Worm (Caenorhabditis elegans) whole organism, L2 larva: Measurements from ENCODE around the gene nas-25.

Experiments
- C34F6.9 ChIP-seq: fragments of 150-350 bp; optimal IDR thresholded peaks from 2 replicates; lab custom pipeline; 2014; ENCODE audit warnings: missing biosample characterization, missing genetic modification characterization
- F13H6.1 ChIP-seq: sonication (generic microtip); optimal IDR thresholded peaks from 2 replicates; lab custom pipeline; 2016; ENCODE audit warnings: missing genetic modification characterization, missing compliant biosample characterization
- R02D3.7 ChIP-seq: fragments of 150-350 bp; optimal IDR thresholded peaks from 2 replicates; lab custom pipeline; 2014; ENCODE audit warnings: missing biosample characterization, missing genetic modification characterization
- ZK546.5 ChIP-seq: sonication (generic microtip); optimal IDR thresholded peaks from 2 replicates; lab custom pipeline; 2017; ENCODE audit warnings: missing biosample characterization, missing genetic modification characterization
- alr-1 ChIP-seq: fragments of 150-350 bp; optimal IDR thresholded peaks from 2 replicates; lab custom pipeline; 2014; ENCODE audit warnings: missing biosample characterization, missing genetic modification characterization
- aly-2 ChIP-seq: fragments of 150-350 bp; optimal IDR thresholded peaks from 2 replicates; lab custom pipeline; 2014; ENCODE audit warnings: missing biosample characterization, missing genetic modification characterization
- ama-1 ChIP-seq: fragments of 150-350 bp; optimal IDR thresholded peaks from 2 replicates; lab custom pipeline; 2018; ENCODE audit warnings: inconsistent platforms
- blmp-1 ChIP-seq: sonication (generic microtip); optimal IDR thresholded peaks from 2 replicates; lab custom pipeline; 2017; ENCODE audit warnings: missing genetic modification characterization, mild to moderate bottlenecking, missing compliant biosample characterization, antibody characterized with exemption, moderate library complexity; ENCODE audit not compliant: insufficient read depth
- ceh-82 ChIP-seq: fragments of 150-350 bp; optimal IDR thresholded peaks from 2 replicates; lab custom pipeline; 2014; ENCODE audit warnings: missing biosample characterization, missing genetic modification characterization
- crh-2 ChIP-seq: sonication (generic microtip); optimal IDR thresholded peaks from 2 replicates; lab custom pipeline; 2017; ENCODE audit warnings: missing biosample characterization, missing genetic modification characterization
- egl-27 ChIP-seq: sonication (generic microtip); optimal IDR thresholded peaks from 3 replicates; lab custom pipeline; 2017; ENCODE audit warnings: missing biosample characterization, missing genetic modification reagents, missing genetic modification characterization
- fos-1 ChIP-seq: fragments of 150-350 bp; optimal IDR thresholded peaks from 2 replicates; lab custom pipeline; 2014; ENCODE audit warnings: missing biosample characterization, missing genetic modification characterization
- gmeb-1 ChIP-seq: fragments of 150-350 bp; optimal IDR thresholded peaks from 2 replicates; lab custom pipeline; 2014; ENCODE audit warnings: missing biosample characterization, missing genetic modification characterization
- lin-11 ChIP-seq: fragments of 150-350 bp; sonication (generic microtip); optimal IDR thresholded peaks from 2 replicates; lab custom pipeline; 2014; ENCODE audit warnings: missing biosample characterization, missing genetic modification characterization, inconsistent platforms, mixed read lengths
- lin-13 ChIP-seq: fragments of 150-350 bp; optimal IDR thresholded peaks from 2 replicates; lab custom pipeline; 2014; ENCODE audit warnings: missing biosample characterization, missing genetic modification reagents, missing genetic modification characterization
- lin-39 ChIP-seq: fragments of 150-350 bp; optimal IDR thresholded peaks from 2 replicates; lab custom pipeline; 2014; ENCODE audit warnings: missing biosample characterization, missing genetic modification reagents, missing genetic modification characterization
- lsy-2 ChIP-seq, 2 experiments: fragments of 150-350 bp in 1 of 2; sonication (generic microtip) in 1 of 2; optimal IDR thresholded peaks; 2 replicates each; lab custom pipeline; 2014 to 2017; ENCODE audit warnings: missing biosample characterization in 2 of 2, missing genetic modification characterization in 2 of 2
- mab-5 ChIP-seq: fragments of 150-350 bp; optimal IDR thresholded peaks from 2 replicates; lab custom pipeline; 2014; ENCODE audit warnings: missing biosample characterization, missing genetic modification characterization
- mbf-1 ChIP-seq: sonication (generic microtip); optimal IDR thresholded peaks from 2 replicates; lab custom pipeline; 2017; ENCODE audit warnings: missing biosample characterization, missing genetic modification characterization
- mdl-1 ChIP-seq, 2 experiments: fragments of 150-350 bp in 1 of 2; sonication (generic microtip) in 1 of 2; optimal IDR thresholded peaks; 2 replicates each; lab custom pipeline; 2017; ENCODE audit warnings: missing biosample characterization in 2 of 2, missing genetic modification characterization in 2 of 2
- nhr-12 ChIP-seq: fragments of 150-350 bp; optimal IDR thresholded peaks from 2 replicates; lab custom pipeline; 2014; ENCODE audit warnings: missing biosample characterization, missing genetic modification characterization
- nhr-129 ChIP-seq: fragments of 150-350 bp; optimal IDR thresholded peaks from 2 replicates; lab custom pipeline; 2014; ENCODE audit warnings: missing biosample characterization, missing genetic modification characterization
- nhr-21 ChIP-seq: fragments of 150-350 bp; optimal IDR thresholded peaks from 2 replicates; lab custom pipeline; 2014; ENCODE audit warnings: missing biosample characterization, missing genetic modification characterization
- nhr-23 ChIP-seq: fragments of 150-350 bp; optimal IDR thresholded peaks from 2 replicates; lab custom pipeline; 2014; ENCODE audit warnings: missing biosample characterization, missing genetic modification reagents, missing genetic modification characterization
- nhr-237 ChIP-seq: fragments of 150-350 bp; optimal IDR thresholded peaks from 2 replicates; lab custom pipeline; 2014; ENCODE audit warnings: missing biosample characterization, missing genetic modification characterization
- nhr-25 ChIP-seq: fragments of 150-350 bp; sonication (generic microtip); optimal IDR thresholded peaks from 3 replicates; lab custom pipeline; 2014; ENCODE audit warnings: missing biosample characterization, missing genetic modification characterization
- nhr-6 ChIP-seq: fragments of 150-350 bp; optimal IDR thresholded peaks from 2 replicates; lab custom pipeline; 2014; ENCODE audit warnings: missing biosample characterization, missing genetic modification characterization
- peb-1 ChIP-seq: fragments of 150-350 bp; optimal IDR thresholded peaks from 2 replicates; lab custom pipeline; 2014; ENCODE audit warnings: missing biosample characterization, missing genetic modification characterization
- sem-4 ChIP-seq: fragments of 150-350 bp; optimal IDR thresholded peaks from 2 replicates; lab custom pipeline; 2014; ENCODE audit warnings: missing biosample characterization, missing genetic modification reagents, missing genetic modification characterization
- skn-1 ChIP-seq: sonication (generic microtip); optimal IDR thresholded peaks from 2 replicates; lab custom pipeline; 2017; ENCODE audit warnings: missing biosample characterization, missing genetic modification characterization
- sma-3 ChIP-seq: sonication (generic microtip); optimal IDR thresholded peaks from 2 replicates; lab custom pipeline; 2016; ENCODE audit warnings: missing genetic modification reagents, missing genetic modification characterization, missing compliant biosample characterization
- sma-9 ChIP-seq, 2 experiments: fragments of 150-350 bp in 1 of 2; sonication (generic microtip) in 1 of 2; optimal IDR thresholded peaks; 2 replicates each; lab custom pipeline; 2014 to 2016; ENCODE audit warnings: missing genetic modification characterization in 2 of 2, mild to moderate bottlenecking in 1 of 2, missing biosample characterization in 1 of 2, missing compliant biosample characterization in 1 of 2, missing genetic modification reagents in 1 of 2, moderate library complexity in 1 of 2
- snpc-4 ChIP-seq: fragments of 150-350 bp; optimal IDR thresholded peaks from 2 replicates; lab custom pipeline; 2014; ENCODE audit warnings: missing biosample characterization, missing genetic modification characterization
- unc-39 ChIP-seq: fragments of 150-350 bp; optimal IDR thresholded peaks from 2 replicates; lab custom pipeline; 2014; ENCODE audit warnings: missing biosample characterization, missing genetic modification characterization
- unc-62 ChIP-seq: fragments of 150-350 bp; optimal IDR thresholded peaks from 2 replicates; lab custom pipeline; 2014; ENCODE audit warnings: missing biosample characterization, missing genetic modification reagents, missing genetic modification characterization
- zag-1 ChIP-seq: fragments of 150-350 bp; optimal IDR thresholded peaks from 2 replicates; lab custom pipeline; 2014; ENCODE audit warnings: missing biosample characterization, missing genetic modification characterization
- ztf-1 ChIP-seq: fragments of 200-800 bp; sonication (Bioruptor generic); conservative IDR thresholded peaks from 2 replicates; pipeline ENCODE4 v1.3.6; 2022; ENCODE audit warnings: missing genetic modification characterization, missing compliant biosample characterization
- ztf-11 ChIP-seq: sonication (generic microtip); optimal IDR thresholded peaks from 2 replicates; lab custom pipeline; 2017; ENCODE audit warnings: missing biosample characterization, missing genetic modification characterization
- ztf-4 ChIP-seq: fragments of 150-350 bp; optimal IDR thresholded peaks from 2 replicates; lab custom pipeline; 2014; ENCODE audit warnings: missing biosample characterization, missing genetic modification characterization

nas-25 gene

DNA sequence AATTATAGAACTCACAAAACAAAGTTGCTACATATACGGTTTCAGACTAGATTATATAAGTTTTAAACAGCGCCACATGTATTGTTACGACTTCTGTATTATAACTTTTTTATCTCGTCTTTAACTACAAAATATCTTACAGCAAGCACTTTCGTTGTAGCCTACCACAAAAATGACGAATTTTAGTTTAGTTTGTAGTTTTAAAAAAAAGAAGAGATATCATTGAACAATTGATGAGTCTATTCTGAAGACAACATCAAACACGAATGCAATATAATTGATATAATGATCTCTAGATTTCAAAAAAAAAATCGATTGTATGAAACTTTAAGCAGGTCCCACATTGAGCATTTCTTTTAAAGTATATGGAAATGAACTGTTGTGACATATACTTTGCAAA lies 11.6 kb upstream of the nas-25 start:
- TF ChIP-seq snpc-4 (tag; lab: Kevin White, UChicago) (no peak), nhr-25 (tag; lab: Kevin White, UChicago) (peak; percentile 4)

DNA sequence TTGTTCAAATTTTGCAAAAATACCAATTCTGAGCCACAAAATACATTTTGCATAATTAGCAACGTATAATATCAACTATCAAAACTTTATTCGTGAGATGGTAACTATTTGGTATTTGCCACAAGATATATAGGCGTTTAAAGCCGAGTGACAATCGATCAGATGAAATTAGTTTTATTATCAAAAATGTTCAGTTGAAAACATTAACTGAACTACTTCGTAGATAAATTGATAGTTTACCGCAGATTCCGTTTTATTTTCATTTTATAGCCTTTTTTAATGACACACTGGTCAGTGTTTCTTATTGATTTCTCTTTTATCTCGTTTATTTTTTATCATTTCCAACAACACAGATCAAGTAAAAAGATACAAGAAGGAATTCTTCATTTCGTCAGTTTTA lies 8.6 kb upstream of the nas-25 start:
- TF ChIP-seq ztf-4 (tag; lab: Kevin White, UChicago) (peak; percentile 33), crh-2 (tag; lab: Kevin White, UChicago) (peak; percentile 31), nhr-21 (tag; lab: Kevin White, UChicago) (peak; percentile 85), sem-4 (tag; lab: Kevin White, UChicago) (peak; percentile 56), fos-1 (tag; lab: Kevin White, UChicago) (no peak), nhr-25 (tag; lab: Kevin White, UChicago) (peak; percentile 59), nhr-12 (tag; lab: Kevin White, UChicago) (no peak), nhr-237 (tag; lab: Kevin White, UChicago) (no peak), lsy-2 (tag; optimal IDR thresholded peaks at IDR 0.05; lab: Kevin White, UChicago) (peak in 1 of 2 experiments; percentile 16), sma-3 (GFP tag; lab: Kevin White, UChicago) (peak; percentile 51), blmp-1 (tag; lab: Kevin White, UChicago) (peak; percentile 12), egl-27 (tag; lab: Kevin White, UChicago) (no peak)

DNA sequence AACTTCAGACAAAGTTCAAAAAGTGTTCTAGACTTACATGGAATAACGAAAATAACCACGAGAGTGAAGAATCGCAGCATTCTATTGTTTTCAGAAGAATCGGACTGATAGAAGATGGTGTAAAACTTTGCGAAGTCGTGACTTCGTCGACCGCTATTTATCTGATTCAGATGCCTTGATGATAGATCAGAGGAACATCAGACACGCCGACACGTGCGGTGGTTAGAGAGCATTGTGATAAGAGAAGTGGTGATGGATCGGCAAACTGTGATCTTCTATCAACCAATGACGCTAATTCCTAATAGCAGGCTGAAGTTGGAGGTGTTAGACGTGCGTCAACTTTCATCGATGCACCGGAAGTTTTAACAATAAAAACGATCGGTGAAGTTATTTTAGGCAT lies 7.6 kb upstream of the nas-25 start:
- no peak for TF ChIP-seq ztf-1 (GFP tag; lab: Robert Waterston, UW)
- peak; percentile 2 for TF ChIP-seq F13H6.1 (tag; lab: Kevin White, UChicago)
- TF ChIP-seq peb-1, result no peak
- no peak for TF ChIP-seq mbf-1 (tag; lab: Kevin White, UChicago)
- TF ChIP-seq gmeb-1 (tag; lab: Kevin White, UChicago), result peak; percentile 14
- no peak for TF ChIP-seq skn-1 (tag; lab: Kevin White, UChicago)
- TF ChIP-seq mdl-1 (tag; optimal IDR thresholded peaks at IDR 0.05; lab: Kevin White, UChicago), result peak; percentile 34 to 47
- TF ChIP-seq ama-1 (lab: Kevin White, UChicago), result peak; percentile 71
- peak; percentile 88 for TF ChIP-seq nhr-25 (tag; lab: Kevin White, UChicago)
- TF ChIP-seq lsy-2 (tag; optimal IDR thresholded peaks at IDR 0.05; lab: Kevin White, UChicago), result peak in 1 of 2 experiments; percentile 29
- TF ChIP-seq sma-9 (GFP tag; optimal IDR thresholded peaks at IDR 0.05; lab: Kevin White, UChicago), result peak; percentile 93
- no peak for TF ChIP-seq sma-9 (tag; optimal IDR thresholded peaks at IDR 0.05; lab: Kevin White, UChicago)
- TF ChIP-seq nhr-129 (tag; lab: Kevin White, UChicago), result no peak
- no peak for TF ChIP-seq mab-5 (tag; lab: Kevin White, UChicago)
- TF ChIP-seq sem-4 (tag; lab: Kevin White, UChicago), result no peak
- TF ChIP-seq fos-1 (tag; lab: Kevin White, UChicago), result no peak
- TF ChIP-seq lin-39 (tag; lab: Kevin White, UChicago), result no peak
- TF ChIP-seq egl-27 (tag; lab: Kevin White, UChicago), result peak; percentile 61
- no peak for TF ChIP-seq aly-2 (tag; lab: Kevin White, UChicago)
- TF ChIP-seq crh-2 (tag; lab: Kevin White, UChicago), result peak; percentile 22
- no peak for TF ChIP-seq nhr-12 (tag; lab: Kevin White, UChicago)
- TF ChIP-seq sma-3 (GFP tag; lab: Kevin White, UChicago), result peak; percentile 81
- peak; percentile 71 for TF ChIP-seq blmp-1 (tag; lab: Kevin White, UChicago)
- no peak for TF ChIP-seq nhr-23 (tag; lab: Kevin White, UChicago)
- no peak for TF ChIP-seq lin-13 (GFP tag; lab: Kevin White, UChicago)
- no peak for TF ChIP-seq C34F6.9 (tag; lab: Kevin White, UChicago)
- peak; percentile 92 for TF ChIP-seq nhr-21 (tag; lab: Kevin White, UChicago)

- TF ChIP-seq C34F6.9 (tag; lab: Kevin White, UChicago) (no peak), crh-2 (tag; lab: Kevin White, UChicago) (no peak), sem-4 (tag; lab: Kevin White, UChicago) (no peak), ztf-4 (tag; lab: Kevin White, UChicago) (no peak), ZK546.5 (no peak), snpc-4 (tag; lab: Kevin White, UChicago) (no peak), peb-1 (no peak), sma-3 (GFP tag; lab: Kevin White, UChicago) (peak; percentile 8), lsy-2 (tag; optimal IDR thresholded peaks at IDR 0.05; lab: Kevin White, UChicago) (peak in 1 of 2 experiments; percentile 38), unc-62 (GFP tag; lab: Kevin White, UChicago) (no peak), unc-39 (tag; lab: Kevin White, UChicago) (no peak), nhr-6 (tag; lab: Kevin White, UChicago) (no peak), R02D3.7 (tag; lab: Kevin White, UChicago) (no peak), alr-1 (tag; lab: Kevin White, UChicago) (no peak), ztf-11 (tag; lab: Kevin White, UChicago) (no peak), lin-13 (GFP tag; lab: Kevin White, UChicago) (peak; percentile 14), nhr-12 (tag; lab: Kevin White, UChicago) (no peak), gmeb-1 (tag; lab: Kevin White, UChicago) (no peak), lin-39 (tag; lab: Kevin White, UChicago) (no peak), mab-5 (tag; lab: Kevin White, UChicago) (no peak), blmp-1 (tag; lab: Kevin White, UChicago) (no peak), ceh-82 (tag; lab: Kevin White, UChicago) (no peak), sma-9 (GFP tag; optimal IDR thresholded peaks at IDR 0.05; lab: Kevin White, UChicago) (peak; percentile 40), sma-9 (tag; optimal IDR thresholded peaks at IDR 0.05; lab: Kevin White, UChicago) (no peak), fos-1 (tag; lab: Kevin White, UChicago) (no peak), lin-11 (tag; lab: Kevin White, UChicago) (no peak), egl-27 (tag; lab: Kevin White, UChicago) (no peak), aly-2 (tag; lab: Kevin White, UChicago) (no peak), zag-1 (no peak), nhr-21 (tag; lab: Kevin White, UChicago) (peak; percentile 67)
Observed at ce11 chrII:8818978-8819896, 6.6 kb upstream of the nas-25 start, which contains the start of gene F46C5.10. Gene F46C5.10, minus strand, starts transcription at chrII:8819028.
